Worm (Caenorhabditis elegans) whole organism, late embryonic: ENCODE measurements around the gene sre-20.

ENCODE experiments used
- C08G9.2 ChIP-seq: sonication (generic microtip); optimal IDR thresholded peaks from 2 replicates; lab custom pipeline; 2016; ENCODE audit warnings: mild to moderate bottlenecking, missing genetic modification characterization, moderate library complexity, missing compliant biosample characterization
- C38D4.7 ChIP-seq: fragments of 200-800 bp; sonication (Bioruptor generic); optimal IDR thresholded peaks from 2 replicates; lab custom pipeline; 2018; ENCODE audit warnings: mild to moderate bottlenecking, missing genetic modification characterization, moderate library complexity, missing compliant biosample characterization
- F13H6.1 ChIP-seq: sonication (generic microtip); optimal IDR thresholded peaks from 2 replicates; lab custom pipeline; 2016; ENCODE audit warnings: missing genetic modification characterization, missing compliant biosample characterization
- K02D7.2 ChIP-seq: sonication (generic microtip); optimal IDR thresholded peaks from 2 replicates; lab custom pipeline; 2017; ENCODE audit warnings: mild to moderate bottlenecking, missing genetic modification characterization, missing compliant biosample characterization
- K09A11.1 ChIP-seq: sonication (generic microtip); optimal IDR thresholded peaks from 2 replicates; lab custom pipeline; 2017; ENCODE audit warnings: antibody characterized with exemption, mild to moderate bottlenecking, missing genetic modification characterization, missing compliant biosample characterization; ENCODE audit not compliant: insufficient read depth
- ama-1 ChIP-seq: fragments of 150-350 bp; optimal IDR thresholded peaks from 2 replicates; lab custom pipeline; 2014
- ceh-18 ChIP-seq: sonication (generic microtip); optimal IDR thresholded peaks from 2 replicates; lab custom pipeline; 2016; ENCODE audit warnings: missing genetic modification characterization, missing compliant biosample characterization
- ceh-19 ChIP-seq: fragments of 200-800 bp; sonication (Bioruptor generic); optimal IDR thresholded peaks from 2 replicates; lab custom pipeline; 2018; ENCODE audit warnings: mild to moderate bottlenecking, missing genetic modification characterization, missing compliant biosample characterization
- ceh-2 ChIP-seq: sonication (generic microtip); optimal IDR thresholded peaks from 2 replicates; lab custom pipeline; 2016; ENCODE audit warnings: missing genotype, missing genetic modification characterization, missing compliant biosample characterization
- ceh-22 ChIP-seq: sonication (generic microtip); optimal IDR thresholded peaks from 2 replicates; lab custom pipeline; 2017; ENCODE audit warnings: missing biosample characterization, missing genetic modification characterization
- ceh-24 ChIP-seq: sonication (generic microtip); optimal IDR thresholded peaks from 2 replicates; lab custom pipeline; 2016; ENCODE audit warnings: mild to moderate bottlenecking, missing genetic modification characterization, missing compliant biosample characterization
- ceh-34 ChIP-seq: sonication (generic microtip); optimal IDR thresholded peaks from 2 replicates; lab custom pipeline; 2016; ENCODE audit warnings: mild to moderate bottlenecking, missing genetic modification characterization, missing compliant biosample characterization
- ceh-6 ChIP-seq: fragments of 200-800 bp; sonication (Bioruptor generic); optimal IDR thresholded peaks from 2 replicates; lab custom pipeline; 2018; ENCODE audit warnings: mild to moderate bottlenecking, missing genetic modification characterization, missing compliant biosample characterization
- ceh-9 ChIP-seq: sonication (generic microtip); optimal IDR thresholded peaks from 2 replicates; lab custom pipeline; 2016; ENCODE audit warnings: mild to moderate bottlenecking, missing genetic modification characterization, inconsistent platforms, missing compliant biosample characterization
- che-1 ChIP-seq: sonication (generic microtip); optimal IDR thresholded peaks from 2 replicates; lab custom pipeline; 2016; ENCODE audit warnings: mild to moderate bottlenecking, missing genetic modification characterization, missing compliant biosample characterization
- fkh-10 ChIP-seq: fragments of 150-350 bp; optimal IDR thresholded peaks from 2 replicates; lab custom pipeline; 2014; ENCODE audit warnings: missing biosample characterization, missing genetic modification reagents, missing genetic modification characterization
- gmeb-2 ChIP-seq: sonication (generic microtip); optimal IDR thresholded peaks from 2 replicates; lab custom pipeline; 2016; ENCODE audit warnings: missing genetic modification characterization, inconsistent platforms, missing compliant biosample characterization
- hlh-30 ChIP-seq: sonication (generic microtip); optimal IDR thresholded peaks from 2 replicates; lab custom pipeline; 2017; ENCODE audit warnings: antibody characterized with exemption, missing genetic modification characterization, missing compliant biosample characterization; ENCODE audit not compliant: insufficient read depth
- hlh-6 ChIP-seq: sonication (generic microtip); optimal IDR thresholded peaks from 2 replicates; lab custom pipeline; 2016; ENCODE audit warnings: missing genotype, missing genetic modification characterization, missing compliant biosample characterization
- hlh-8 ChIP-seq: sonication (generic microtip); optimal IDR thresholded peaks from 2 replicates; lab custom pipeline; 2016; ENCODE audit warnings: missing genotype, missing genetic modification characterization, missing compliant biosample characterization
- nfya-1 ChIP-seq: sonication (generic microtip); optimal IDR thresholded peaks from 2 replicates; lab custom pipeline; 2017; ENCODE audit warnings: missing genetic modification characterization, mild to moderate bottlenecking, missing compliant biosample characterization, antibody characterized with exemption, moderate library complexity
- npax-4 ChIP-seq: sonication (generic microtip); optimal IDR thresholded peaks from 2 replicates; lab custom pipeline; 2016; ENCODE audit warnings: missing genetic modification characterization, missing compliant biosample characterization
- pha-4 ChIP-seq: fragments of 150-350 bp; optimal IDR thresholded peaks from 2 replicates; lab custom pipeline; 2018; ENCODE audit warnings: missing biosample characterization, missing genetic modification reagents, missing genetic modification characterization
- pqm-1 ChIP-seq: sonication (generic microtip); optimal IDR thresholded peaks from 2 replicates; lab custom pipeline; 2016; ENCODE audit warnings: missing genetic modification characterization, missing compliant biosample characterization
- sox-2 ChIP-seq: fragments of 200-800 bp; sonication (Bioruptor generic); IDR thresholded peaks from 2 replicates; pipeline ENCODE4 v1.3.6; 2022; ENCODE audit warnings: missing genetic modification reagents, missing genetic modification characterization, missing compliant biosample characterization
- tbx-2 ChIP-seq: sonication (generic microtip); optimal IDR thresholded peaks from 2 replicates; lab custom pipeline; 2016; ENCODE audit warnings: missing genetic modification characterization, missing compliant biosample characterization
- ttx-3 ChIP-seq: sonication (generic microtip); optimal IDR thresholded peaks from 2 replicates; lab custom pipeline; 2016; ENCODE audit warnings: missing genetic modification reagents, missing genetic modification characterization, missing compliant biosample characterization
- unc-3 ChIP-seq, 2 experiments: fragments of 200-800 bp in 1 of 2; sonication (Bioruptor generic) in 1 of 2; sonication (generic microtip) in 1 of 2; conservative IDR thresholded peaks in 1 of 2; optimal IDR thresholded peaks in 1 of 2; 2 replicates each; pipeline versions ENCODE4 v1.3.6 to Lab custom; 2016 to 2022; ENCODE audit warnings: missing compliant biosample characterization in 2 of 2, missing genetic modification characterization in 2 of 2, missing genetic modification reagents in 1 of 2
- unc-86 ChIP-seq: sonication (generic microtip); optimal IDR thresholded peaks from 2 replicates; lab custom pipeline; 2016; ENCODE audit warnings: missing genetic modification characterization, missing compliant biosample characterization
- zip-5 ChIP-seq: sonication (generic microtip); optimal IDR thresholded peaks from 2 replicates; lab custom pipeline; 2016; ENCODE audit warnings: missing genetic modification characterization, missing compliant biosample characterization

The sre-20 gene

ce11 chrV:12814481-12814882 lies 29.7 kb upstream of the sre-20 start (continued):
- no peak for TF ChIP-seq hlh-8 (tag; lab: Kevin White, UChicago)
- TF ChIP-seq, all 69 proteins: peak for 20

- TF ChIP-seq pqm-1 (tag; lab: Kevin White, UChicago) (no peak), fkh-10 (no peak)
These were observed 29.3 kb upstream of the sre-20 start, which contains the start of gene ZC443.3 for ce11 chrV:12814022-12814421. Gene ZC443.3, minus strand, starts transcription at chrV:12814122.

- TF ChIP-seq ama-1 (lab: Kevin White, UChicago): peak; percentile 62
- peak; percentile 31 for TF ChIP-seq ceh-34 (tag; lab: Kevin White, UChicago)
- TF ChIP-seq tbx-2 (tag; lab: Kevin White, UChicago): no peak
These were observed 27.0 kb upstream of the sre-20 start for ce11 chrV:12811810-12812209.

ce11 chrV:12811126-12811525 lies 26.4 kb upstream of the sre-20 start, which contains the start of gene ZC443.2:
Gene ZC443.2, minus strand, starts transcription at chrV:12811192.
- TF ChIP-seq ceh-6 (GFP tag; lab: Kevin White, UChicago) (no peak), nfya-1 (tag; lab: Kevin White, UChicago) (peak; percentile 7)
- TF ChIP-seq, all 69 proteins: peak for 1

ce11 chrV:12809876-12810275 lies 25.1 kb upstream of the sre-20 start, which contains the start of gene ZC443.1:
Gene ZC443.1, minus strand, starts transcription at chrV:12810080.
- TF ChIP-seq ceh-24: no peak
- no peak for TF ChIP-seq ceh-22 (tag; lab: Kevin White, UChicago)
- no peak for TF ChIP-seq ceh-2 (tag; lab: Kevin White, UChicago)
- TF ChIP-seq ceh-9 (tag; lab: Kevin White, UChicago): no peak
- no peak for TF ChIP-seq ceh-6 (GFP tag; lab: Kevin White, UChicago)
- no peak for TF ChIP-seq C08G9.2 (tag; lab: Kevin White, UChicago)
- no peak for TF ChIP-seq K02D7.2 (tag; lab: Kevin White, UChicago)
- no peak for TF ChIP-seq unc-3 (GFP tag; conservative IDR thresholded peaks at IDR 0.05; lab: Robert Waterston, UW)
- no peak for TF ChIP-seq unc-3 (tag; optimal IDR thresholded peaks at IDR 0.05; lab: Kevin White, UChicago)
- TF ChIP-seq nfya-1 (tag; lab: Kevin White, UChicago): no peak
- TF ChIP-seq K09A11.1: no peak
- no peak for TF ChIP-seq ceh-18
- TF ChIP-seq ceh-19 (GFP tag; lab: Kevin White, UChicago): no peak

ce11 chrV:12806190-12806589 lies 21.4 kb upstream of the sre-20 start, which contains the start of gene ZC443.7:
Gene ZC443.7, plus strand, starts transcription at chrV:12806490.
- TF ChIP-seq pha-4 (tag; lab: Kevin White, UChicago): no peak
- TF ChIP-seq sox-2 (GFP tag; lab: Robert Waterston, UW): no peak
- TF ChIP-seq unc-86 (tag; lab: Kevin White, UChicago): no peak
- TF ChIP-seq zip-5 (tag; lab: Kevin White, UChicago): no peak
- TF ChIP-seq hlh-30: no peak
- TF ChIP-seq F13H6.1: no peak
- no peak for TF ChIP-seq ama-1 (lab: Kevin White, UChicago)
- no peak for TF ChIP-seq ttx-3 (tag; lab: Kevin White, UChicago)
- no peak for TF ChIP-seq ceh-6 (GFP tag; lab: Kevin White, UChicago)
- TF ChIP-seq C08G9.2 (tag; lab: Kevin White, UChicago): no peak
- no peak for TF ChIP-seq fkh-10

- TF ChIP-seq npax-4 (tag; lab: Kevin White, UChicago) (no peak), C38D4.7 (GFP tag; lab: Kevin White, UChicago) (no peak), gmeb-2 (tag; lab: Kevin White, UChicago) (no peak), hlh-6 (tag; lab: Kevin White, UChicago) (no peak), K09A11.1 (no peak), che-1 (tag; lab: Kevin White, UChicago) (no peak), unc-3 (GFP tag; conservative IDR thresholded peaks at IDR 0.05; lab: Robert Waterston, UW) (no peak), unc-3 (tag; optimal IDR thresholded peaks at IDR 0.05; lab: Kevin White, UChicago) (no peak)
These were observed 18.5 kb upstream of the sre-20 start, which contains the start of gene srbc-45 for ce11 chrV:12803274-12803673. Gene srbc-45, plus strand, starts transcription at chrV:12803574.
